Worm (Caenorhabditis elegans) whole organism, midembryonic: Measurements from ENCODE around the gene nhr-268.

ENCODE experiments used
- T22C8.4 ChIP-seq: fragments of 200-800 bp; sonication (Bioruptor generic); IDR thresholded peaks from 2 replicates; pipeline ENCODE4 v1.3.6; 2022; ENCODE audit warnings: missing genetic modification characterization, missing compliant biosample characterization
- cog-1 ChIP-seq: sonication (generic microtip); optimal IDR thresholded peaks from 2 replicates; lab custom pipeline; 2016; ENCODE audit warnings: missing genetic modification characterization, missing compliant biosample characterization
- flt-1 ChIP-seq: fragments of 200-800 bp; sonication (Bioruptor generic); IDR thresholded peaks from 2 replicates; pipeline ENCODE4 v1.3.6; 2022; ENCODE audit warnings: missing genetic modification characterization, missing compliant biosample characterization
- klf-2 ChIP-seq: fragments of 200-800 bp; sonication (Bioruptor generic); conservative IDR thresholded peaks from 2 replicates; pipeline ENCODE4 v1.3.6; 2022; ENCODE audit warnings: missing genetic modification reagents, missing genetic modification characterization, missing compliant biosample characterization
- ref-1 ChIP-seq: fragments of 200-800 bp; sonication (Bioruptor generic); conservative IDR thresholded peaks from 2 replicates; pipeline ENCODE4 v1.3.6; 2022; ENCODE audit warnings: missing genetic modification reagents, missing genetic modification characterization, missing compliant biosample characterization
- tab-1 ChIP-seq: fragments of 200-800 bp; sonication (Bioruptor generic); IDR thresholded peaks from 2 replicates; pipeline ENCODE4 v1.3.6; 2022; ENCODE audit warnings: missing genetic modification characterization, missing compliant biosample characterization
- ztf-29 ChIP-seq: fragments of 200-800 bp; sonication (Bioruptor generic); IDR thresholded peaks from 2 replicates; pipeline ENCODE4 v1.3.6; 2022; ENCODE audit warnings: missing genetic modification reagents, missing genetic modification characterization, missing compliant biosample characterization

- TF ChIP-seq tab-1 (GFP tag; lab: Robert Waterston, UW) (no peak), T22C8.4 (GFP tag; lab: Robert Waterston, UW) (no peak), klf-2 (GFP tag; lab: Robert Waterston, UW) (no peak), ztf-29 (no peak), flt-1 (no peak), cog-1 (no peak), ref-1 (no peak)
Measured at ce11 chrV:15664053-15664661, 25.9 kb upstream of the nhr-268 start.
